Worm (Caenorhabditis elegans) whole organism, L3 larva: ENCODE results near the gene ten-1.

Experiments
- R02D3.7 ChIP-seq: fragments of 150-350 bp; optimal IDR thresholded peaks from 2 replicates; lab custom pipeline; 2014; ENCODE audit warnings: missing biosample characterization, missing genetic modification characterization
- aly-2 ChIP-seq: fragments of 150-350 bp; optimal IDR thresholded peaks from 2 replicates; lab custom pipeline; 2014; ENCODE audit warnings: missing biosample characterization, missing genetic modification characterization
- ama-1 ChIP-seq: fragments of 150-350 bp; optimal IDR thresholded peaks from 2 replicates; lab custom pipeline; 2018
- ceh-16 ChIP-seq: sonication (generic microtip); optimal IDR thresholded peaks from 2 replicates; lab custom pipeline; 2017; ENCODE audit warnings: missing biosample characterization, missing genetic modification characterization
- ceh-28 ChIP-seq: fragments of 150-350 bp; optimal IDR thresholded peaks from 2 replicates; lab custom pipeline; 2014; ENCODE audit warnings: missing biosample characterization, missing genetic modification reagents, missing genetic modification characterization
- daf-12 ChIP-seq: fragments of 150-350 bp; optimal IDR thresholded peaks from 2 replicates; lab custom pipeline; 2014; ENCODE audit warnings: missing biosample characterization, missing genetic modification reagents, missing genetic modification characterization
- egl-27 ChIP-seq: sonication (generic microtip); optimal IDR thresholded peaks from 4 replicates; lab custom pipeline; 2017; ENCODE audit warnings: missing biosample characterization, missing genetic modification reagents, missing genetic modification characterization
- elt-1 ChIP-seq: fragments of 150-350 bp; optimal IDR thresholded peaks from 2 replicates; lab custom pipeline; 2014; ENCODE audit warnings: missing biosample characterization, missing genetic modification characterization
- elt-2 ChIP-seq: sonication (generic microtip); optimal IDR thresholded peaks from 2 replicates; lab custom pipeline; 2016; ENCODE audit warnings: missing genetic modification reagents, mild to moderate bottlenecking, missing genetic modification characterization, missing compliant biosample characterization
- eor-1 ChIP-seq, 2 experiments: fragments of 150-350 bp; optimal IDR thresholded peaks; 2 replicates each; lab custom pipeline; 2014 to 2018; ENCODE audit warnings: missing biosample characterization in 2 of 2, missing genetic modification characterization in 2 of 2
- fkh-10 ChIP-seq: sonication (generic microtip); optimal IDR thresholded peaks from 2 replicates; lab custom pipeline; 2017; ENCODE audit warnings: missing biosample characterization, missing genetic modification reagents, missing genetic modification characterization
- fos-1 ChIP-seq: fragments of 150-350 bp; optimal IDR thresholded peaks from 2 replicates; lab custom pipeline; 2014; ENCODE audit warnings: missing biosample characterization, missing genetic modification characterization
- jun-1 ChIP-seq: fragments of 150-350 bp; optimal IDR thresholded peaks from 2 replicates; lab custom pipeline; 2014; ENCODE audit warnings: missing biosample characterization, missing genetic modification reagents, missing genetic modification characterization
- lin-15B ChIP-seq: fragments of 150-350 bp; optimal IDR thresholded peaks from 2 replicates; lab custom pipeline; 2014; ENCODE audit warnings: missing biosample characterization, missing genetic modification characterization
- lin-39 ChIP-seq: fragments of 150-350 bp; optimal IDR thresholded peaks from 2 replicates; lab custom pipeline; 2018; ENCODE audit warnings: missing biosample characterization, missing genetic modification reagents, missing genetic modification characterization
- lsy-12 ChIP-seq: sonication (generic microtip); optimal IDR thresholded peaks from 2 replicates; lab custom pipeline; 2016; ENCODE audit warnings: mild to moderate bottlenecking, missing genetic modification characterization, missing compliant biosample characterization
- mdl-1 ChIP-seq: fragments of 150-350 bp; optimal IDR thresholded peaks from 2 replicates; lab custom pipeline; 2014; ENCODE audit warnings: missing biosample characterization, missing genetic modification characterization
- nfya-1 ChIP-seq: sonication (generic microtip); optimal IDR thresholded peaks from 2 replicates; lab custom pipeline; 2017; ENCODE audit warnings: missing genetic modification characterization, mild to moderate bottlenecking, missing compliant biosample characterization, antibody characterized with exemption, moderate library complexity; ENCODE audit not compliant: insufficient read depth
- nhr-11 ChIP-seq: fragments of 150-350 bp; optimal IDR thresholded peaks from 2 replicates; lab custom pipeline; 2014; ENCODE audit warnings: missing biosample characterization, missing genetic modification characterization
- nhr-23 ChIP-seq: fragments of 150-350 bp; optimal IDR thresholded peaks from 2 replicates; lab custom pipeline; 2014; ENCODE audit warnings: missing biosample characterization, missing genetic modification reagents, missing genetic modification characterization
- nhr-237 ChIP-seq: fragments of 150-350 bp; optimal IDR thresholded peaks from 2 replicates; lab custom pipeline; 2014; ENCODE audit warnings: missing biosample characterization, missing genetic modification characterization
- nhr-28 ChIP-seq: fragments of 150-350 bp; optimal IDR thresholded peaks from 2 replicates; lab custom pipeline; 2014; ENCODE audit warnings: missing biosample characterization, missing genetic modification characterization
- nhr-43 ChIP-seq: sonication (generic microtip); optimal IDR thresholded peaks from 2 replicates; lab custom pipeline; 2016; ENCODE audit warnings: mild to moderate bottlenecking, missing genetic modification characterization, missing compliant biosample characterization; ENCODE audit not compliant: poor library complexity, severe bottlenecking
- nhr-67 ChIP-seq: fragments of 150-350 bp; optimal IDR thresholded peaks from 2 replicates; lab custom pipeline; 2014; ENCODE audit warnings: missing biosample characterization, missing genetic modification characterization
- nhr-76 ChIP-seq: fragments of 150-350 bp; sonication (generic microtip); optimal IDR thresholded peaks from 5 replicates; lab custom pipeline; 2014; ENCODE audit warnings: missing biosample characterization, missing genetic modification characterization
- nhr-77 ChIP-seq: fragments of 150-350 bp; optimal IDR thresholded peaks from 2 replicates; lab custom pipeline; 2014; ENCODE audit warnings: missing biosample characterization, missing genetic modification characterization
- pha-4 ChIP-seq: fragments of 150-350 bp; optimal IDR thresholded peaks from 2 replicates; lab custom pipeline; 2014; ENCODE audit warnings: missing biosample characterization, missing genetic modification reagents, missing genetic modification characterization
- pqm-1 ChIP-seq: fragments of 150-350 bp; optimal IDR thresholded peaks from 2 replicates; lab custom pipeline; 2017; ENCODE audit warnings: missing biosample characterization, missing genetic modification characterization, inconsistent platforms
- sea-2 ChIP-seq: fragments of 150-350 bp; sonication (generic microtip); optimal IDR thresholded peaks from 4 replicates; lab custom pipeline; 2014; ENCODE audit warnings: missing biosample characterization, missing genetic modification reagents, missing genetic modification characterization
- skn-1 ChIP-seq: fragments of 150-350 bp; optimal IDR thresholded peaks from 2 replicates; lab custom pipeline; 2014; ENCODE audit warnings: missing biosample characterization, missing genetic modification characterization
- tbx-2 ChIP-seq: sonication (generic microtip); optimal IDR thresholded peaks from 2 replicates; lab custom pipeline; 2016; ENCODE audit warnings: mild to moderate bottlenecking, missing genetic modification characterization, missing compliant biosample characterization
- unc-39 ChIP-seq: sonication (generic microtip); optimal IDR thresholded peaks from 4 replicates; lab custom pipeline; 2017; ENCODE audit warnings: missing biosample characterization, missing genetic modification characterization
- unc-62 ChIP-seq: fragments of 150-350 bp; sonication (generic microtip); optimal IDR thresholded peaks from 4 replicates; lab custom pipeline; 2014; ENCODE audit warnings: missing biosample characterization, missing genetic modification reagents, missing genetic modification characterization
- zag-1 ChIP-seq: fragments of 150-350 bp; optimal IDR thresholded peaks from 2 replicates; lab custom pipeline; 2014; ENCODE audit warnings: missing biosample characterization, missing genetic modification characterization
- ztf-4 ChIP-seq: fragments of 150-350 bp; optimal IDR thresholded peaks from 2 replicates; lab custom pipeline; 2014; ENCODE audit warnings: missing biosample characterization, missing genetic modification characterization

The ten-1 gene

DNA sequence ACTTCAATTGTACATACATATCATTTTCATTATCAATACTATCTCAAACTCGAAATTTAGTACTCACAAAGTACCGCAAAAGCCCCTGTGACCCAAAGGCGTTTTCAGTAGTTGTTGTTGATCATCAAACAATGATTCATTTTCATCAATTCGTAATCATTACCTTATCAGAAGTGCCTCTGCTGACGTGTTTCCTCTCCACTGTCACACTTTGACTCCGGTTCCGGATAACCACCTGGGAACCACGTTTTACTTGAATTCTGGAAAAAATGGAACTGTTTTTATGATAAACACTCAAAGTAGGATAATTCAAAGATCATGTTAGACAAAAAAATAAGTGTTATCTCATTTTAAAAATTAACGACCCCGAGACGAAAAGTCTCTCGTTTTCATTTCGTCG, 2.7 kb upstream of the ten-1 start:
- TF ChIP-seq ceh-16 = no peak
- TF ChIP-seq egl-27 (tag; lab: Kevin White, UChicago) = no peak
- TF ChIP-seq pqm-1 (tag; lab: Kevin White, UChicago) = peak; percentile 71
- no peak for TF ChIP-seq R02D3.7
- TF ChIP-seq elt-2 (tag; lab: Kevin White, UChicago) = peak; percentile 84
- peak; percentile 9 for TF ChIP-seq pha-4

DNA sequence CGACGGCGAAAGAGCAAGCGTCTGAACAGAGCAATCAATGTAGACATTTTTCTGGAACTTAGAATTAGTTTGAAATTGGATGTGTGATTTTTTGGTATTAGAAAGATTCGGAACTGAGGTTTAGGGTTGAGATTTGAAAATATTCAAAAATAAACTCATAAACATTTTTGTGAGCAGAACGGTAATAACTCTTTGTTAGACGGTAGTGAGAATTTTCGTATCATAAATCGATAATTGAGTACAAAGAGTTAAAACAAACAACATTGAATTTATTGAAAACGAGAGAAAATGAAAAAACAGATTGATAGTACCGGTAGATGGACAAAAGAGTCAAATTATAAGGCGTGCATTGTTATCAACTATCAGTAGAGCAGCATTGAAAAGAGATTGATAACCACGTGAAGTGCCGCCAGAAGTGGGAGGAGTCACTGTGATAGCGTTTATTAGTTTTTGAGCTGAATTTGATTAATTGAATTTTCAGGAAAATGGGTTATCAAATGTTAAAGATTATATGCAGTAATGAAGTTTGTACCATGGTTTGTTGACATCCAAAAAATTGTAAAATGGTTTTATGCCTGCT, 1.3 kb upstream of the ten-1 start, which contains the start of gene F28F5.6:
F28F5.6 (minus strand) TSS at position 51 of the 580 bp plus-strand sequence.
- TF ChIP-seq nhr-11 (tag; lab: Kevin White, UChicago) = no peak
- TF ChIP-seq elt-1 (tag; lab: Kevin White, UChicago) = no peak
- TF ChIP-seq jun-1 (tag; lab: Kevin White, UChicago) = no peak
- TF ChIP-seq nhr-28 = no peak
- no peak for TF ChIP-seq nfya-1 (tag; lab: Kevin White, UChicago)
- no peak for TF ChIP-seq sea-2
- peak; percentile 21 for TF ChIP-seq ceh-28
- TF ChIP-seq nhr-67 (tag; lab: Kevin White, UChicago) = no peak
- TF ChIP-seq lin-15B = no peak
- peak; percentile 95 for TF ChIP-seq elt-2 (tag; lab: Kevin White, UChicago)
- no peak for TF ChIP-seq lsy-12 (tag; lab: Kevin White, UChicago)
- TF ChIP-seq skn-1 (tag; lab: Kevin White, UChicago) = peak; percentile 50
- TF ChIP-seq pqm-1 (tag; lab: Kevin White, UChicago) = peak; percentile 78
- no peak for TF ChIP-seq ztf-4
- no peak for TF ChIP-seq aly-2 (tag; lab: Kevin White, UChicago)
- no peak for TF ChIP-seq unc-62 (GFP tag; lab: Kevin White, UChicago)
- no peak for TF ChIP-seq ama-1 (lab: Kevin White, UChicago)
- peak; percentile 49 for TF ChIP-seq pha-4
- no peak for TF ChIP-seq eor-1 (tag; optimal IDR thresholded peaks at IDR 0.05; lab: Kevin White, UChicago)
- TF ChIP-seq nhr-77 (tag; lab: Kevin White, UChicago) = no peak
- TF ChIP-seq nhr-43 = no peak
- no peak for TF ChIP-seq lin-39 (tag; lab: Kevin White, UChicago)
- TF ChIP-seq zag-1 (tag; lab: Kevin White, UChicago) = no peak
- TF ChIP-seq, all 47 proteins: peak for 5

DNA sequence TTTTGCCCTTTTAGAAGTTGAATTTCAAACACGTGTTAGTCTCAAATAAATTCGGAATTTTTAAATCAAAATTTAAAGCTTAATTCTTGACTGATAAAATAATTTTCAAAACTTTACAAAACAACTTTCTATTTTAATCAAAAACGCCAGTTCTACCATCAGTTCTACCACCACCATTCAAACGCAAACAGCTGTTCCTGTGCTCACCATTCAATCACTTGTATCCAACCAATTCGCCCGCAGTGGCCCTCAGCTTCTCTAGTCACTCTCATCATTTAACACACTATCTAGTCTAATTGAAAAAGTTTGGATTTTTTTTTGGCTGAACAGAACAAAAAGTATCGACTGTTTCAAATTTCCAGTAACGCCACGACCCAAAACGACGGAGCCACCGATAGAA, 2.1 kb downstream of the ten-1 start:
- TF ChIP-seq eor-1 (tag; optimal IDR thresholded peaks at IDR 0.05; lab: Kevin White, UChicago) = no peak
- no peak for TF ChIP-seq fkh-10 (GFP tag; lab: Kevin White, UChicago)
- TF ChIP-seq elt-2 (tag; lab: Kevin White, UChicago) = no peak
- no peak for TF ChIP-seq nfya-1 (tag; lab: Kevin White, UChicago)
- no peak for TF ChIP-seq daf-12 (tag; lab: Kevin White, UChicago)
- TF ChIP-seq R02D3.7 = no peak

DNA sequence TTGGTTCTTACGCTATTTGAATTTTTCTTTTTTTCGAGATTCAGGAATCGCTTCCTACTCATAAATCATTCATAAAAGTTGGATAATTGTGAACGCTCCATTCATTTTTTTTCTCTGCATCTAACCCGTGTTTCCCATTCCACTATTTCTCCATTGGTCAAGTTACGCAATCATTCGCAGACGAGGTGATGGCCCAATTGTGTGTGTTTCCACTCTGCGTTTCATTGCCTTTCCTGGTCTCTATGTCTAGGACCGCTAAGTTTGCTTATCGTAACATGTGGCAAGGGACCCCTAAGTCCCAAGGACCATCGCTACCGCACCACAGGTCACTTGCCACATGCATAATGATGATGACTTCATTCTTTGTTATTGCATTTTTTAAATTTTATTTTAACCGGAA, 5.4 kb downstream of the ten-1 start:
- TF ChIP-seq skn-1 (tag; lab: Kevin White, UChicago) (no peak), elt-2 (tag; lab: Kevin White, UChicago) (no peak), mdl-1 (tag; lab: Kevin White, UChicago) (no peak), zag-1 (tag; lab: Kevin White, UChicago) (no peak), nhr-77 (tag; lab: Kevin White, UChicago) (no peak), nhr-43 (no peak), unc-62 (GFP tag; lab: Kevin White, UChicago) (no peak), lsy-12 (tag; lab: Kevin White, UChicago) (no peak), fos-1 (tag; lab: Kevin White, UChicago) (no peak), tbx-2 (tag; lab: Kevin White, UChicago) (no peak)

DNA sequence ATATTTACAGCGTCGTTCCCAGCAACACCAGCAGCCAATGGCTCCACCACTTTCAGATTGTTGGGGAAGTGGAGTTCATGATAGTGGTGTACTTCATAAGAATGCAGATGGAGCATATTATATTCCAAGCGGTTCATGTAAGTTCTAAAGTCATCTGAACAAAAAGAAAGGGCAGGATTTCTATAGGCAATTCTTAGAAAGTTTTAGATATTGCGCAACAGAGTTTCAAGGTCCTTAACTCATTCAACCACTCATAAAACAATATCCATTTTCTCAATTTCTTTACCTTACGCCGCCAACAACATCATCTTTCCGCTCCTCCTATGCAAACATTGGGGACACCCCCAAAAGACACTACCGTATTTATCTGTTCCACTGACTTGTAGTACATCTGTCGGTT, 10.6 kb downstream of the ten-1 start:
- no peak for TF ChIP-seq nhr-237 (tag; lab: Kevin White, UChicago)
- no peak for TF ChIP-seq ama-1 (lab: Kevin White, UChicago)
- TF ChIP-seq nhr-23 (tag; lab: Kevin White, UChicago) = no peak
- no peak for TF ChIP-seq nhr-28
- no peak for TF ChIP-seq lsy-12 (tag; lab: Kevin White, UChicago)
- TF ChIP-seq nhr-76 (tag; lab: Kevin White, UChicago) = no peak
- TF ChIP-seq zag-1 (tag; lab: Kevin White, UChicago) = no peak
- TF ChIP-seq R02D3.7 = no peak
- TF ChIP-seq unc-39 (tag; lab: Kevin White, UChicago) = no peak
- no peak for TF ChIP-seq skn-1 (tag; lab: Kevin White, UChicago)
- TF ChIP-seq jun-1 (tag; lab: Kevin White, UChicago) = no peak
- TF ChIP-seq nhr-67 (tag; lab: Kevin White, UChicago) = no peak
- TF ChIP-seq, all 47 proteins: peak for 0
